Fruit fly (Drosophila melanogaster): ENCODE data around the gene ss.
A peak's percentile ranks its signal among the peaks of the same experiment; 100 is the strongest.

dm6 chr3R:16448378-16449134, 45.1 kb upstream of the ss start:
- no peak for TF ChIP-seq Myc (optimal IDR thresholded peaks at IDR 0.05)
- no peak for TF ChIP-seq dmrt93B (GFP tag; optimal IDR thresholded peaks at IDR 0.05)
- TF ChIP-seq pan (optimal IDR thresholded peaks at IDR 0.05): no peak
- TF ChIP-seq Sp1 (GFP tag; optimal IDR thresholded peaks at IDR 0.05): no peak
- no peak for TF ChIP-seq foxo (GFP tag; optimal IDR thresholded peaks at IDR 0.05)
- TF ChIP-seq CG32264 (GFP tag; optimal IDR thresholded peaks at IDR 0.05): no peak
- TF ChIP-seq h (GFP tag; optimal IDR thresholded peaks at IDR 0.05): no peak
- TF ChIP-seq Dif (GFP tag; optimal IDR thresholded peaks at IDR 0.05; ENCODE audit: partially characterized antibody): no peak
- TF ChIP-seq OdsH (GFP tag; optimal IDR thresholded peaks at IDR 0.05): no peak
- no peak for TF ChIP-seq Hr83 (GFP tag; optimal IDR thresholded peaks at IDR 0.05; ENCODE audit: poor library complexity, severe bottlenecking)
- TF ChIP-seq Dfd (GFP tag; optimal IDR thresholded peaks at IDR 0.05): no peak
- no peak for TF ChIP-seq Rel (GFP tag; optimal IDR thresholded peaks at IDR 0.05)
- no peak for TF ChIP-seq Rel (tag; optimal IDR thresholded peaks at IDR 0.05)
- TF ChIP-seq rgr (GFP tag; optimal IDR thresholded peaks at IDR 0.05): peak; percentile 31
- TF ChIP-seq psq (GFP tag; optimal IDR thresholded peaks at IDR 0.05): no peak
